Worm (Caenorhabditis elegans) whole organism, early embryonic: Measurements from ENCODE around the gene Y37D8A.26.

Source experiments
- aly-1 ChIP-seq: sonication (generic microtip); optimal IDR thresholded peaks from 2 replicates; lab custom pipeline; 2016; ENCODE audit warnings: missing genetic modification characterization, missing compliant biosample characterization
- ama-1 ChIP-seq: fragments of 150-350 bp; optimal IDR thresholded peaks from 2 replicates; lab custom pipeline; 2014
- ceh-13 ChIP-seq: fragments of 200-800 bp; sonication (Bioruptor generic); optimal IDR thresholded peaks from 2 replicates; lab custom pipeline; 2018; ENCODE audit warnings: mild to moderate bottlenecking, missing genetic modification characterization, missing compliant biosample characterization
- ets-7 ChIP-seq: sonication (generic microtip); optimal IDR thresholded peaks from 2 replicates; lab custom pipeline; 2016; ENCODE audit warnings: missing genotype, missing genetic modification characterization, missing compliant biosample characterization
- sea-1 ChIP-seq: fragments of 200-800 bp; sonication (Bioruptor generic); conservative IDR thresholded peaks from 2 replicates; pipeline ENCODE4 v1.3.6; 2022; ENCODE audit warnings: missing genetic modification characterization, missing compliant biosample characterization
- tbx-11 ChIP-seq: fragments of 200-800 bp; sonication (Bioruptor generic); IDR thresholded peaks from 2 replicates; pipeline ENCODE4 v1.3.6; 2022; ENCODE audit warnings: missing genetic modification characterization, missing compliant biosample characterization
- tbx-37 ChIP-seq: fragments of 200-800 bp; sonication (Bioruptor generic); conservative IDR thresholded peaks from 2 replicates; pipeline ENCODE4 v1.3.6; 2022; ENCODE audit warnings: missing genetic modification reagents, missing genetic modification characterization, missing compliant biosample characterization
- tra-4 ChIP-seq: sonication (generic microtip); optimal IDR thresholded peaks from 2 replicates; lab custom pipeline; 2017; ENCODE audit warnings: missing genetic modification characterization, missing compliant biosample characterization

DNA sequence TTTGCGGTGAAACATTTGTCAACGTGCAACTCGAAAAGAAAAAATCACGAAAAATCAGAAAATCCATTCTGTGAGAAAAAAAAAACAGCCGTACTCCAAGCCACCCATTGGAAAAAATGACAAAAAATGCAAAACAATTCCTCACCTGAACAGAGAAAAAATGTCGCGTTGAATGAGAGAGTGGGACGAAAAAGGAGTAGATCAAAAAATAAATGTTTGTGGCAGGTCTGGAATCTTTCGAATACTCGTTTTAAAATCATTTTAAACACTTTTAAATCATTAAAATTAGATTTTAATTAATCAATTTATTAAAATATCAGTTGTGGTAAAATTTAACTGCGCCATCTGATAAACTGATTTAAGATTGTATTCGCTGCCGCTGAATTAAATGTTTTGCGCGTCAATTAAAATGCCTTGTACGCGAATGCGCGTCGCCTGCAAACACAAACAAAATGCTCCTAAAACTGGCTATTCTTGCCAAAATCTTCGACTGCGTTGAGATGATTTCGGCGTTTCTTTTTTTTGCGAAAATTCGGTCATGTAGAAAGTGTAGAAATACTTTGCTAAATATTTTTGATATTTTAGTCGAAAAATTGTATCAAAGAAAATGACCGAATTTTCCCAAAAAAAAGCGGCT lies 13.7 kb upstream of the Y37D8A.26 start, which contains the start of gene Y37D8A.6:
- TF ChIP-seq sea-1 (no peak), ama-1 (lab: Kevin White, UChicago) (no peak), tbx-11 (no peak), tbx-37 (GFP tag; lab: Robert Waterston, UW) (no peak), ets-7 (tag; lab: Kevin White, UChicago) (no peak), tra-4 (tag; lab: Kevin White, UChicago) (no peak), ceh-13 (GFP tag; lab: Kevin White, UChicago) (no peak), aly-1 (tag; lab: Kevin White, UChicago) (no peak)
